Worm (Caenorhabditis elegans) whole organism, late embryonic: ENCODE measurements around the gene cul-1.

Experiments
- ama-1 ChIP-seq: fragments of 150-350 bp; optimal IDR thresholded peaks from 2 replicates; lab custom pipeline; 2014
- dmd-4 ChIP-seq: sonication (generic microtip); optimal IDR thresholded peaks from 2 replicates; lab custom pipeline; 2016; ENCODE audit warnings: borderline replicate concordance, missing genetic modification characterization, missing compliant biosample characterization
- fkh-10 ChIP-seq: fragments of 150-350 bp; optimal IDR thresholded peaks from 2 replicates; lab custom pipeline; 2014; ENCODE audit warnings: missing biosample characterization, missing genetic modification reagents, missing genetic modification characterization
- nhr-11 ChIP-seq: fragments of 150-350 bp; optimal IDR thresholded peaks from 2 replicates; lab custom pipeline; 2014; ENCODE audit warnings: missing biosample characterization, missing genetic modification characterization
- nhr-232 ChIP-seq: sonication (generic microtip); optimal IDR thresholded peaks from 2 replicates; lab custom pipeline; 2016; ENCODE audit warnings: missing genetic modification characterization, missing compliant biosample characterization
- pha-4 ChIP-seq: fragments of 150-350 bp; optimal IDR thresholded peaks from 2 replicates; lab custom pipeline; 2018; ENCODE audit warnings: missing biosample characterization, missing genetic modification reagents, missing genetic modification characterization
- pqm-1 ChIP-seq: sonication (generic microtip); optimal IDR thresholded peaks from 2 replicates; lab custom pipeline; 2016; ENCODE audit warnings: missing genetic modification characterization, missing compliant biosample characterization
- tbx-2 ChIP-seq: sonication (generic microtip); optimal IDR thresholded peaks from 2 replicates; lab custom pipeline; 2016; ENCODE audit warnings: missing genetic modification characterization, missing compliant biosample characterization
- unc-3 ChIP-seq, 2 experiments: fragments of 200-800 bp in 1 of 2; sonication (Bioruptor generic) in 1 of 2; sonication (generic microtip) in 1 of 2; conservative IDR thresholded peaks in 1 of 2; optimal IDR thresholded peaks in 1 of 2; 2 replicates each; pipeline versions ENCODE4 v1.3.6 to Lab custom; 2016 to 2022; ENCODE audit warnings: missing compliant biosample characterization in 2 of 2, missing genetic modification characterization in 2 of 2, missing genetic modification reagents in 1 of 2
- unc-42 ChIP-seq: sonication (generic microtip); optimal IDR thresholded peaks from 2 replicates; lab custom pipeline; 2016; ENCODE audit warnings: missing genotype, missing genetic modification characterization, missing compliant biosample characterization
- unc-55 ChIP-seq: sonication (generic microtip); optimal IDR thresholded peaks from 2 replicates; lab custom pipeline; 2017; ENCODE audit warnings: missing biosample characterization, missing genetic modification reagents, missing genetic modification characterization
- ztf-16 ChIP-seq: sonication (generic microtip); optimal IDR thresholded peaks from 2 replicates; lab custom pipeline; 2017; ENCODE audit warnings: missing genetic modification characterization, missing compliant biosample characterization

DNA sequence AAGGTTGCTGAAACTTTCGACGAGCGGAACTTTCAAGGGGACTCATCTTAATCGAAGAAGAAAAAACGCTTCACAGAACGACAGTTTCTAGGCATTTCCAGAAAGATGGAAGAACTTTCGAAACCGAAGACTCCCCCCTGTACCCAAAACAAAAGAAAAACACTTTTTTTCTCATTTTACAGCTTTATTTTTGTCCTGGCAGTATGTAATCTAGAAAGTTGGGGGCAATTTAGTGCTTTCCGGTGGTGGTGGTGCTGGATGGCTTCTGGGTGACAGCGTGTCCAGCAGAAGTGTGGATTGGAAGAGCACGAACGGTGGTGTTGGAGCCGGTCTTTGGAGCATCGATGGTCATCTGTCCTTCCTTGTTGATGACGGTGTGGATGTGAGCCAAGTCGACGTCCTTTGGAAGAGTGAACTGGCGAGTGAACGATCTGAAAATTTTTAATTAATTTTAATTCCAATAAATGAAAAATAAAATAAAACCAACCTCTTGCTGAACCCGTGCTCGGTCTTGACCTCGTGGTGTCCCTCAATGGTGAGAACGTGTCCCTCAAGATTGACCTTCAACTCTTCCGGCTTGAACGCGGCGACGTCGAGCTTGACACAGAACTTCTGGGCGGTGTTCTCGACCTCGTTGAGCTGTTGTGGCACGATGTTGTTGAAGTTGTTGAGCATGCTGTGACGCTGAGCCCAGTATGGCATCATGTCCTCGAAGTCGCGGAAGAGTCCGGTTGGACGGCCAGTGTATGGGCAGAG, 35.1 kb downstream of the cul-1 start:
- TF ChIP-seq unc-55 (no peak), tbx-2 (tag; lab: Kevin White, UChicago) (no peak), pqm-1 (tag; lab: Kevin White, UChicago) (no peak), ztf-16 (tag; lab: Kevin White, UChicago) (no peak), unc-3 (GFP tag; conservative IDR thresholded peaks at IDR 0.05; lab: Robert Waterston, UW) (no peak), unc-3 (tag; optimal IDR thresholded peaks at IDR 0.05; lab: Kevin White, UChicago) (no peak), pha-4 (tag; lab: Kevin White, UChicago) (no peak), ama-1 (lab: Kevin White, UChicago) (no peak), nhr-232 (tag; lab: Kevin White, UChicago) (no peak), dmd-4 (tag; lab: Kevin White, UChicago) (no peak), unc-42 (tag; lab: Kevin White, UChicago) (no peak), nhr-11 (tag; lab: Kevin White, UChicago) (no peak), fkh-10 (GFP tag; lab: Kevin White, UChicago) (no peak)
